Worm (Caenorhabditis elegans) whole organism, L4/young adult: ENCODE results near the gene nhr-211.

Source experiments
- W03F9.2 ChIP-seq: fragments of 150-350 bp; optimal IDR thresholded peaks from 2 replicates; lab custom pipeline; 2014; ENCODE audit warnings: missing biosample characterization, missing genetic modification characterization
- dao-5 ChIP-seq: sonication (generic microtip); optimal IDR thresholded peaks from 2 replicates; lab custom pipeline; 2016; ENCODE audit warnings: missing genotype, missing genetic modification characterization, moderate library complexity, missing compliant biosample characterization
- him-1 ChIP-seq: sonication (generic microtip); optimal IDR thresholded peaks from 2 replicates; lab custom pipeline; 2016; ENCODE audit warnings: missing genotype, missing genetic modification reagents, missing genetic modification characterization, missing compliant biosample characterization

- TF ChIP-seq W03F9.2 (tag; lab: Kevin White, UChicago), result no peak
- TF ChIP-seq him-1 (tag; lab: Kevin White, UChicago), result no peak
- no peak for TF ChIP-seq dao-5 (tag; lab: Kevin White, UChicago)
Observed at ce11 chrV:479046-479445, 7.7 kb upstream of the nhr-211 start.
